Worm (Caenorhabditis elegans) whole organism, early embryonic: ENCODE measurements around the gene lonp-2.

Source experiments
- B0310.2 ChIP-seq: sonication (generic microtip); optimal IDR thresholded peaks from 2 replicates; lab custom pipeline; 2016; ENCODE audit warnings: mild to moderate bottlenecking, missing genetic modification characterization, missing compliant biosample characterization
- F13C5.2 ChIP-seq: sonication (generic microtip); optimal IDR thresholded peaks from 2 replicates; lab custom pipeline; 2017; ENCODE audit warnings: mild to moderate bottlenecking, missing genetic modification characterization, inconsistent platforms, missing compliant biosample characterization
- aly-1 ChIP-seq: sonication (generic microtip); optimal IDR thresholded peaks from 2 replicates; lab custom pipeline; 2016; ENCODE audit warnings: missing genetic modification characterization, missing compliant biosample characterization
- ama-1 ChIP-seq: fragments of 150-350 bp; optimal IDR thresholded peaks from 2 replicates; lab custom pipeline; 2014
- ceh-13 ChIP-seq: fragments of 200-800 bp; sonication (Bioruptor generic); optimal IDR thresholded peaks from 2 replicates; lab custom pipeline; 2018; ENCODE audit warnings: mild to moderate bottlenecking, missing genetic modification characterization, missing compliant biosample characterization
- ceh-36 ChIP-seq: sonication (generic microtip); optimal IDR thresholded peaks from 2 replicates; lab custom pipeline; 2016; ENCODE audit warnings: missing genetic modification characterization, inconsistent platforms, missing compliant biosample characterization
- hmg-4 ChIP-seq: fragments of 200-800 bp; sonication (Bioruptor generic); optimal IDR thresholded peaks from 2 replicates; lab custom pipeline; 2018; ENCODE audit warnings: mild to moderate bottlenecking, missing genetic modification characterization, missing compliant biosample characterization
- tbx-11 ChIP-seq: fragments of 200-800 bp; sonication (Bioruptor generic); IDR thresholded peaks from 2 replicates; pipeline ENCODE4 v1.3.6; 2022; ENCODE audit warnings: missing genetic modification characterization, missing compliant biosample characterization
- tbx-37 ChIP-seq: fragments of 200-800 bp; sonication (Bioruptor generic); conservative IDR thresholded peaks from 2 replicates; pipeline ENCODE4 v1.3.6; 2022; ENCODE audit warnings: missing genetic modification reagents, missing genetic modification characterization, missing compliant biosample characterization
- tra-4 ChIP-seq: sonication (generic microtip); optimal IDR thresholded peaks from 2 replicates; lab custom pipeline; 2017; ENCODE audit warnings: missing genetic modification characterization, missing compliant biosample characterization

ce11 chrIII:12143792-12144191 lies 36.2 kb downstream of the lonp-2 start:
- TF ChIP-seq hmg-4 (GFP tag; lab: Kevin White, UChicago) (no peak), aly-1 (tag; lab: Kevin White, UChicago) (no peak), tbx-37 (no peak), tra-4 (tag; lab: Kevin White, UChicago) (no peak), B0310.2 (tag; lab: Kevin White, UChicago) (no peak), ama-1 (lab: Kevin White, UChicago) (no peak), ceh-36 (tag; lab: Kevin White, UChicago) (peak; percentile 60), F13C5.2 (tag; lab: Kevin White, UChicago) (no peak), ceh-13 (GFP tag; lab: Kevin White, UChicago) (no peak), tbx-11 (no peak)
